Worm (Caenorhabditis elegans): Measurements from ENCODE around the gene sru-45.

Gene sru-45

ce11 chrV:16592947-16593791 is 27.4 kb downstream of the sru-45 start (continued):
- TF ChIP-seq sptf-2 (GFP tag; optimal IDR thresholded peaks at IDR 0.05): no peak
- TF ChIP-seq gei-17 (GFP tag; optimal IDR thresholded peaks at IDR 0.05): peak; percentile 10
- no peak for TF ChIP-seq egl-44 (GFP tag; IDR thresholded peaks at IDR 0.05)
- peak; percentile 5 for TF ChIP-seq dpff-1 (tag; optimal IDR thresholded peaks at IDR 0.05)
- TF ChIP-seq ztf-3 (GFP tag; optimal IDR thresholded peaks at IDR 0.05): peak; percentile 14
- no peak for TF ChIP-seq F22D6.2 (tag; optimal IDR thresholded peaks at IDR 0.05)
- TF ChIP-seq F10E7.11 (tag; optimal IDR thresholded peaks at IDR 0.05): no peak
- TF ChIP-seq hmg-1.2 (GFP tag; IDR thresholded peaks at IDR 0.05): 0 out of 2 replicates have a peak, but pooled peaks have one; percentile 8
- no peak for TF ChIP-seq lin-54 (GFP tag; optimal IDR thresholded peaks at IDR 0.05)
- TF ChIP-seq unc-62 (GFP tag; optimal IDR thresholded peaks at IDR 0.05): peak; percentile 71
- peak; percentile 13 for TF ChIP-seq hlh-12 (tag; optimal IDR thresholded peaks at IDR 0.05)
- no peak for TF ChIP-seq F37B4.10 (GFP tag; IDR thresholded peaks at IDR 0.05)
- TF ChIP-seq ets-4 (GFP tag; optimal IDR thresholded peaks at IDR 0.05): no peak
- TF ChIP-seq fkh-3 (tag; optimal IDR thresholded peaks at IDR 0.05): no peak
- no peak for TF ChIP-seq egrh-3 (GFP tag; IDR thresholded peaks at IDR 0.05)
- TF ChIP-seq ceh-100 (GFP tag; IDR thresholded peaks at IDR 0.05): no peak
- TF ChIP-seq Y53G8AR.9 (GFP tag; conservative IDR thresholded peaks at IDR 0.05): 0 out of 2 replicates have a peak, but pooled peaks have one; percentile 58
- TF ChIP-seq F23B12.7 (tag; optimal IDR thresholded peaks at IDR 0.05; ENCODE audit: insufficient read depth): no peak
- TF ChIP-seq tbx-9 (tag; optimal IDR thresholded peaks at IDR 0.05; ENCODE audit: borderline replicate concordance): no peak
- peak; percentile 8; the same call in 1 of the 2 replicates for TF ChIP-seq hsf-1 (GFP tag; IDR thresholded peaks at IDR 0.05)
- TF ChIP-seq nhr-90 (tag; optimal IDR thresholded peaks at IDR 0.05): no peak
- no peak for TF ChIP-seq B0019.2 (GFP tag; conservative IDR thresholded peaks at IDR 0.05)
- TF ChIP-seq snpc-1.1 (tag; optimal IDR thresholded peaks at IDR 0.05; ENCODE audit: insufficient read depth): no peak
- TF ChIP-seq xnd-1 (tag; optimal IDR thresholded peaks at IDR 0.05): no peak
- TF ChIP-seq ztf-6 (GFP tag; IDR thresholded peaks at IDR 0.05): no peak
- no peak for TF ChIP-seq attf-6 (GFP tag; IDR thresholded peaks at IDR 0.05)
- 0 out of 2 replicates have a peak, but pooled peaks have one; percentile 1 for TF ChIP-seq B0336.3 (GFP tag; IDR thresholded peaks at IDR 0.05)
- TF ChIP-seq cebp-1 (GFP tag; IDR thresholded peaks at IDR 0.05): no peak
- peak; percentile 13 for TF ChIP-seq cebp-1 (tag; optimal IDR thresholded peaks at IDR 0.05)
- TF ChIP-seq let-526 (GFP tag; IDR thresholded peaks at IDR 0.05): no peak; the same call in 1 of the 2 replicates
- TF ChIP-seq ceh-58 (GFP tag; IDR thresholded peaks at IDR 0.05): peak; percentile 1; the same call in 1 of the 2 replicates
- TF ChIP-seq snpc-1.3 (tag; optimal IDR thresholded peaks at IDR 0.05; ENCODE audit: insufficient read depth): no peak
- no peak for TF ChIP-seq C06A6.2 (GFP tag; conservative IDR thresholded peaks at IDR 0.05)
- 0 out of 2 replicates have a peak, but pooled peaks have one; percentile 8 for TF ChIP-seq pbrm-1 (GFP tag; IDR thresholded peaks at IDR 0.05)
- no peak for TF ChIP-seq lin-35 (GFP tag; optimal IDR thresholded peaks at IDR 0.05)
- no peak for TF ChIP-seq ztf-22 (GFP tag; optimal IDR thresholded peaks at IDR 0.05)
- no peak for TF ChIP-seq F39B2.1 (GFP tag; IDR thresholded peaks at IDR 0.05)
- peak; percentile 0 for TF ChIP-seq nhr-80 (tag; optimal IDR thresholded peaks at IDR 0.05)
- TF ChIP-seq ztf-25 (GFP tag; IDR thresholded peaks at IDR 0.05): no peak

All from whole organism, young adult.